Fruit fly (Drosophila melanogaster) whole organism: ENCODE results near the gene Gcna.

ENCODE experiments used
- CG8478 ChIP-seq: fragments of >200 bp; optimal IDR thresholded peaks from 2 replicates; lab custom pipeline; 2018; ENCODE audit warnings: inconsistent platforms
- pan ChIP-seq: fragments of >200 bp; optimal IDR thresholded peaks from 2 replicates; lab custom pipeline; 2017
- psq ChIP-seq: fragments of >200 bp; optimal IDR thresholded peaks from 2 replicates; lab custom pipeline; 2017
- usp ChIP-seq: fragments of >200 bp; optimal IDR thresholded peaks from 2 replicates; lab custom pipeline; 2017; ENCODE audit warnings: missing biosample characterization, missing genetic modification characterization, mixed read lengths

DNA sequence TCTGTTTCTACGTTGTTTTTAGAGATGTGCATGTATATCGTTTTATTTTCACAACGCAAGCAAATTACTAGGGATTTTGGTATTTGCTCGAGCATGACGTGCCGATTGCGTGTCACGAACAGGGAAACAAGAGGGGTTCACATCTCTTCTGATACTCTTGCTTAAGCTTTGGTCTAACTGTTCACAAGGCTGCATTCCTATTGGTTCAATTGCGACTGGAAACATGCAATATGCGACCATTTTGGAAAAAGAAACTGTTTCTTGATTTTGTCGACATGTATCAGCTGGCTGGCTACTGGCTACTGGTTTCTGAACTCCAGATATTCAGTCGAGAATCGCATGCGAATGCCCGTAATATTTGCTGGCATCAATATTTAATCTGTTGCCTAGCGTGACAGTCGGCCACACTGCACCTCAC, 14.5 kb upstream of the Gcna start, which contains the start of gene Coa8:
- TF ChIP-seq CG8478 (lab: Kevin White, UChicago): no peak
- TF ChIP-seq usp (GFP tag; lab: Kevin White, UChicago): no peak
- no peak for TF ChIP-seq pan (lab: Kevin White, UChicago)
- no peak for TF ChIP-seq psq (lab: Kevin White, UChicago)
